Fruit fly (Drosophila melanogaster) whole organism, embryonic: ENCODE measurements around the gene CG7579.

Source experiments
- CG12299 ChIP-seq: fragments of 200-800 bp; sonication (Bioruptor generic); optimal IDR thresholded peaks from 2 replicates; lab custom pipeline; 2018; ENCODE audit warnings: missing biosample characterization, mild to moderate bottlenecking, missing genetic modification characterization
- CG14014 ChIP-seq: fragments of 200-800 bp; sonication (Bioruptor generic); IDR thresholded peaks from 2 replicates; pipeline ENCODE4 v1.3.6; 2022; ENCODE audit warnings: missing biosample characterization, missing genetic modification characterization
- CG15514 ChIP-seq: fragments of 200-800 bp; sonication (Bioruptor generic); optimal IDR thresholded peaks from 3 replicates; lab custom pipeline; 2017; ENCODE audit warnings: missing biosample characterization, missing genetic modification characterization, mild to moderate bottlenecking, moderate library complexity, missing genetic modification reagents
- CG6791 ChIP-seq: fragments of 200-800 bp; sonication (Bioruptor generic); IDR thresholded peaks from 3 replicates; pipeline ENCODE4 v1.3.6; 2022; ENCODE audit warnings: missing biosample characterization, missing genetic modification characterization; ENCODE audit not compliant: partially characterized antibody
- HHEX ChIP-seq: fragments of 200-800 bp; sonication (Bioruptor generic); optimal IDR thresholded peaks from 3 replicates; lab custom pipeline; 2017; ENCODE audit warnings: missing biosample characterization, mild to moderate bottlenecking, missing genetic modification characterization, missing genetic modification reagents
- Hr3 ChIP-seq: fragments of 200-800 bp; sonication (Bioruptor generic); optimal IDR thresholded peaks from 3 replicates; lab custom pipeline; 2016; ENCODE audit warnings: missing biosample characterization, missing genetic modification characterization
- Neu2 ChIP-seq: fragments of 200-800 bp; sonication (Bioruptor generic); optimal IDR thresholded peaks from 3 replicates; lab custom pipeline; 2016; ENCODE audit warnings: missing biosample characterization, missing genetic modification characterization, borderline replicate concordance
- Taf1 ChIP-seq: fragments of 200-800 bp; sonication (Bioruptor generic); IDR thresholded peaks from 2 replicates; pipeline ENCODE4 v1.3.6; 2022; ENCODE audit warnings: missing biosample characterization, missing genetic modification characterization
- btn ChIP-seq: fragments of 200-800 bp; sonication (Bioruptor generic); optimal IDR thresholded peaks from 2 replicates; lab custom pipeline; 2016; ENCODE audit warnings: missing biosample characterization, missing genetic modification characterization
- disco-r ChIP-seq: fragments of 200-800 bp; sonication (Bioruptor generic); optimal IDR thresholded peaks from 2 replicates; lab custom pipeline; 2016; ENCODE audit warnings: missing biosample characterization, missing genetic modification characterization
- fd102C ChIP-seq: fragments of 200-800 bp; sonication (Bioruptor generic); optimal IDR thresholded peaks from 2 replicates; lab custom pipeline; 2018; ENCODE audit warnings: missing biosample characterization, mild to moderate bottlenecking, missing genetic modification characterization, moderate library complexity
- kay ChIP-seq: fragments of 200-800 bp; sonication (Bioruptor generic); optimal IDR thresholded peaks from 2 replicates; lab custom pipeline; 2016; ENCODE audit warnings: missing biosample characterization, missing genetic modification characterization
- ranshi ChIP-seq: fragments of 200-800 bp; sonication (Bioruptor generic); IDR thresholded peaks from 2 replicates; pipeline ENCODE4 v1.3.6; 2022; ENCODE audit warnings: missing biosample characterization, missing genetic modification characterization

dm6 chr3L:15708579-15708978, 25.3 kb upstream of the CG7579 start:
- TF ChIP-seq kay (GFP tag; lab: Kevin White, UChicago), result no peak
- no peak for TF ChIP-seq Neu2
- TF ChIP-seq CG12299 (tag; lab: Kevin White, UChicago), result no peak
- no peak for TF ChIP-seq btn
- no peak for TF ChIP-seq ranshi (GFP tag; lab: Robert Waterston, UW)
- no peak for TF ChIP-seq fd102C (GFP tag; lab: Kevin White, UChicago)
- TF ChIP-seq Hr3 (GFP tag; lab: Kevin White, UChicago), result no peak
- TF ChIP-seq CG6791, result no peak
- no peak for TF ChIP-seq CG14014 (GFP tag; lab: Robert Waterston, UW)
- TF ChIP-seq CG15514 (GFP tag; lab: Kevin White, UChicago), result no peak
- no peak for TF ChIP-seq disco-r (GFP tag; lab: Kevin White, UChicago)
- TF ChIP-seq HHEX (GFP tag; lab: Kevin White, UChicago), result no peak
- TF ChIP-seq Taf1 (GFP tag; lab: Robert Waterston, UW), result no peak
